In genomic region chr3L:9864275-9865052, dm6 we compare ENCODE assay signal across 1 fruit fly cellular context.
TF ChIP-seq lines count a peak whose summit lies in the region.

Gene iPLA2-VIA, minus strand, starts transcription at chr3L:9864349.
Gene Ciz1, plus strand, starts transcription at chr3L:9864639.

TF ChIP-seq in whole organism, embryonic, 481 proteins besides CTCF, POLR2A, EP300 and RAD21 (continued from another document and continues in another):
- TF ChIP-seq crc (GFP tag; optimal IDR thresholded peaks at IDR 0.05; lab: Kevin White, UChicago) (no peak), sna (GFP tag; IDR thresholded peaks at IDR 0.05; lab: Robert Waterston, UW; ENCODE audit: partially characterized antibody) (peak; percentile 65; the same call in 1 of the 2 replicates), gsb-n (tag; optimal IDR thresholded peaks at IDR 0.05; lab: Kevin White, UChicago) (no peak), phol (tag; optimal IDR thresholded peaks at IDR 0.05; lab: Kevin White, UChicago) (peak; percentile 97), corto (GFP tag; optimal IDR thresholded peaks at IDR 0.05; lab: Kevin White, UChicago) (no peak), CG4707 (GFP tag; optimal IDR thresholded peaks at IDR 0.05; lab: Kevin White, UChicago) (no peak), org-1 (GFP tag; optimal IDR thresholded peaks at IDR 0.05; lab: Kevin White, UChicago) (no peak), CG11398 (GFP tag; optimal IDR thresholded peaks at IDR 0.05; lab: Kevin White, UChicago) (no peak), CG4730 (GFP tag; IDR thresholded peaks at IDR 0.05; lab: Robert Waterston, UW) (no peak), ro (GFP tag; IDR thresholded peaks at IDR 0.05; lab: Robert Waterston, UW) (no peak), sens-2 (GFP tag; IDR thresholded peaks at IDR 0.05; lab: Robert Waterston, UW) (no peak), jumu (GFP tag; optimal IDR thresholded peaks at IDR 0.05; lab: Kevin White, UChicago) (no peak), schlank (tag; optimal IDR thresholded peaks at IDR 0.05; lab: Kevin White, UChicago) (no peak), CG7556 (GFP tag; optimal IDR thresholded peaks at IDR 0.05; lab: Kevin White, UChicago) (no peak), pita (GFP tag; optimal IDR thresholded peaks at IDR 0.05; lab: Kevin White, UChicago) (peak; percentile 56), Hand (GFP tag; optimal IDR thresholded peaks at IDR 0.05; lab: Kevin White, UChicago) (no peak), Aef1 (GFP tag; IDR thresholded peaks at IDR 0.05; lab: Robert Waterston, UW) (no peak), dmrt99B (tag; optimal IDR thresholded peaks at IDR 0.05; lab: Kevin White, UChicago) (no peak), D19A (tag; optimal IDR thresholded peaks at IDR 0.05; lab: Kevin White, UChicago) (no peak), Lpt (GFP tag; optimal IDR thresholded peaks at IDR 0.05; lab: Kevin White, UChicago) (no peak), h (optimal IDR thresholded peaks at IDR 0.05; lab: Kevin White, UChicago) (no peak), bigmax (GFP tag; optimal IDR thresholded peaks at IDR 0.05; lab: Kevin White, UChicago) (no peak), CG17912 (GFP tag; optimal IDR thresholded peaks at IDR 0.05; lab: Kevin White, UChicago) (no peak), so (GFP tag; IDR thresholded peaks at IDR 0.05; lab: Robert Waterston, UW) (no peak), ato (GFP tag; IDR thresholded peaks at IDR 0.05; lab: Robert Waterston, UW; ENCODE audit: partially characterized antibody) (0 out of 2 replicates have a peak, but pooled peaks have one; percentile 9), CG3995 (GFP tag; optimal IDR thresholded peaks at IDR 0.05; lab: Kevin White, UChicago) (peak; percentile 46), CkIIα-i1 (GFP tag; IDR thresholded peaks at IDR 0.05; lab: Robert Waterston, UW) (no peak), CG18764 (GFP tag; optimal IDR thresholded peaks at IDR 0.05; lab: Kevin White, UChicago) (no peak), gt (GFP tag; IDR thresholded peaks at IDR 0.05; lab: Robert Waterston, UW) (no peak), H15 (GFP tag; IDR thresholded peaks at IDR 0.05; lab: Robert Waterston, UW) (no peak), vfl (GFP tag; optimal IDR thresholded peaks at IDR 0.05; lab: Kevin White, UChicago) (peak; percentile 13), CG8089 (GFP tag; optimal IDR thresholded peaks at IDR 0.05; lab: Kevin White, UChicago) (no peak), Camta (GFP tag; optimal IDR thresholded peaks at IDR 0.05; lab: Kevin White, UChicago) (no peak), kah (GFP tag; optimal IDR thresholded peaks at IDR 0.05; lab: Kevin White, UChicago) (no peak), nom (GFP tag; optimal IDR thresholded peaks at IDR 0.05; lab: Kevin White, UChicago) (peak; percentile 16), Mes4 (GFP tag; optimal IDR thresholded peaks at IDR 0.05; lab: Kevin White, UChicago) (no peak), CG16813 (GFP tag; IDR thresholded peaks at IDR 0.05; lab: Robert Waterston, UW; ENCODE audit: partially characterized antibody) (peak; percentile 81; the same call in 2 of the 3 replicates), unpg (GFP tag; optimal IDR thresholded peaks at IDR 0.05; lab: Kevin White, UChicago) (no peak), D19B (GFP tag; optimal IDR thresholded peaks at IDR 0.05; lab: Kevin White, UChicago) (no peak), CG3838 (GFP tag; optimal IDR thresholded peaks at IDR 0.05; lab: Kevin White, UChicago) (no peak), bcd (GFP tag; optimal IDR thresholded peaks at IDR 0.05; lab: Kevin White, UChicago) (no peak), Lhr (GFP tag; optimal IDR thresholded peaks at IDR 0.05; lab: Kevin White, UChicago) (peak; percentile 71), CG15073 (GFP tag; optimal IDR thresholded peaks at IDR 0.05; lab: Kevin White, UChicago) (no peak), pnt (GFP tag; optimal IDR thresholded peaks at IDR 0.05; lab: Kevin White, UChicago) (peak; percentile 14), Ptx1 (GFP tag; IDR thresholded peaks at IDR 0.05; lab: Robert Waterston, UW) (no peak), HLH4C (GFP tag; IDR thresholded peaks at IDR 0.05; lab: Robert Waterston, UW; ENCODE audit: partially characterized antibody) (peak; percentile 68), CG10543 (GFP tag; optimal IDR thresholded peaks at IDR 0.05; lab: Kevin White, UChicago) (no peak), CHES-1-like (GFP tag; optimal IDR thresholded peaks at IDR 0.05; lab: Kevin White, UChicago) (no peak), kni (GFP tag; optimal IDR thresholded peaks at IDR 0.05; lab: Kevin White, UChicago) (no peak), scrt (GFP tag; optimal IDR thresholded peaks at IDR 0.05; lab: Kevin White, UChicago) (no peak), CG3281 (GFP tag; optimal IDR thresholded peaks at IDR 0.05; lab: Kevin White, UChicago) (no peak), stwl (tag; optimal IDR thresholded peaks at IDR 0.05; lab: Kevin White, UChicago) (peak; percentile 50), CG12104 (GFP tag; optimal IDR thresholded peaks at IDR 0.05; lab: Kevin White, UChicago) (no peak), fu2 (GFP tag; optimal IDR thresholded peaks at IDR 0.05; lab: Kevin White, UChicago) (no peak), row (GFP tag; IDR thresholded peaks at IDR 0.05; lab: Robert Waterston, UW) (peak; percentile 72), CG10959 (GFP tag; IDR thresholded peaks at IDR 0.05; lab: Robert Waterston, UW) (no peak), CG14667 (GFP tag; IDR thresholded peaks at IDR 0.05; lab: Robert Waterston, UW) (no peak), HmgD (GFP tag; optimal IDR thresholded peaks at IDR 0.05; lab: Kevin White, UChicago) (no peak), ems (GFP tag; optimal IDR thresholded peaks at IDR 0.05; lab: Kevin White, UChicago) (no peak), CG2712 (tag; optimal IDR thresholded peaks at IDR 0.05; lab: Kevin White, UChicago) (peak; percentile 61), inv (GFP tag; IDR thresholded peaks at IDR 0.05; lab: Robert Waterston, UW; ENCODE audit: partially characterized antibody) (peak; percentile 72), CoRest (tag; optimal IDR thresholded peaks at IDR 0.05; lab: Kevin White, UChicago) (peak; percentile 62), zfh1 (GFP tag; IDR thresholded peaks at IDR 0.05; lab: Robert Waterston, UW) (no peak), Chrac-16 (GFP tag; optimal IDR thresholded peaks at IDR 0.05; lab: Kevin White, UChicago) (no peak), tll (GFP tag; optimal IDR thresholded peaks at IDR 0.05; lab: Kevin White, UChicago) (peak; percentile 23 to 34), CG2875 (GFP tag; optimal IDR thresholded peaks at IDR 0.05; lab: Kevin White, UChicago) (no peak), CG1529 (GFP tag; optimal IDR thresholded peaks at IDR 0.05; lab: Kevin White, UChicago) (no peak), tin (GFP tag; optimal IDR thresholded peaks at IDR 0.05; lab: Kevin White, UChicago) (peak; percentile 29), zf30C (GFP tag; optimal IDR thresholded peaks at IDR 0.05; lab: Kevin White, UChicago) (no peak), Drgx (GFP tag; IDR thresholded peaks at IDR 0.05; lab: Robert Waterston, UW) (no peak), eve (GFP tag; optimal IDR thresholded peaks at IDR 0.05; lab: Kevin White, UChicago) (no peak), CG14441 (GFP tag; IDR thresholded peaks at IDR 0.05; lab: Robert Waterston, UW) (0 out of 2 replicates have a peak, but pooled peaks have one; percentile 9), CG3847 (GFP tag; IDR thresholded peaks at IDR 0.05; lab: Robert Waterston, UW) (no peak), HmgZ (tag; optimal IDR thresholded peaks at IDR 0.05; lab: Kevin White, UChicago) (peak; percentile 8), Hr78 (GFP tag; optimal IDR thresholded peaks at IDR 0.05; lab: Kevin White, UChicago) (no peak), CG17361 (GFP tag; IDR thresholded peaks at IDR 0.05; lab: Robert Waterston, UW) (no peak), MESR4 (GFP tag; optimal IDR thresholded peaks at IDR 0.05; lab: Kevin White, UChicago) (peak; percentile 56), slou (GFP tag; optimal IDR thresholded peaks at IDR 0.05; lab: Kevin White, UChicago) (no peak), CG12219 (GFP tag; optimal IDR thresholded peaks at IDR 0.05; lab: Kevin White, UChicago) (no peak), ci (GFP tag; IDR thresholded peaks at IDR 0.05; lab: Robert Waterston, UW) (no peak), abd-A (tag; optimal IDR thresholded peaks at IDR 0.05; lab: Kevin White, UChicago) (no peak), CG11723 (GFP tag; optimal IDR thresholded peaks at IDR 0.05; lab: Kevin White, UChicago) (no peak), CG4328 (GFP tag; optimal IDR thresholded peaks at IDR 0.05; lab: Kevin White, UChicago) (no peak), zen2 (GFP tag; IDR thresholded peaks at IDR 0.05; lab: Robert Waterston, UW; ENCODE audit: partially characterized antibody) (no peak; the same call in 2 of the 3 replicates), ewg (GFP tag; optimal IDR thresholded peaks at IDR 0.05; lab: Kevin White, UChicago) (no peak), stc (GFP tag; IDR thresholded peaks at IDR 0.05; lab: Robert Waterston, UW) (no peak), CG2202 (tag; optimal IDR thresholded peaks at IDR 0.05; lab: Kevin White, UChicago) (no peak), nerfin-2 (GFP tag; IDR thresholded peaks at IDR 0.05; lab: Robert Waterston, UW; ENCODE audit: partially characterized antibody) (peak; percentile 65; the same call in 1 of the 2 replicates), CG31365 (tag; optimal IDR thresholded peaks at IDR 0.05; lab: Kevin White, UChicago) (no peak), CG7372 (GFP tag; IDR thresholded peaks at IDR 0.05; lab: Robert Waterston, UW) (no peak), CG13624 (GFP tag; optimal IDR thresholded peaks at IDR 0.05; lab: Kevin White, UChicago) (no peak), CG12071 (GFP tag; optimal IDR thresholded peaks at IDR 0.05; lab: Kevin White, UChicago) (no peak), TFAM (GFP tag; optimal IDR thresholded peaks at IDR 0.05; lab: Kevin White, UChicago) (no peak), Dad (GFP tag; optimal IDR thresholded peaks at IDR 0.05; lab: Kevin White, UChicago) (no peak), odd (GFP tag; optimal IDR thresholded peaks at IDR 0.05; lab: Kevin White, UChicago) (no peak), ftz-f1 (GFP tag; optimal IDR thresholded peaks at IDR 0.05; lab: Kevin White, UChicago) (no peak), Vsx1 (GFP tag; optimal IDR thresholded peaks at IDR 0.05; lab: Kevin White, UChicago) (no peak), Dref (GFP tag; IDR thresholded peaks at IDR 0.05; lab: Robert Waterston, UW) (peak; percentile 71), Spps (tag; optimal IDR thresholded peaks at IDR 0.05; lab: Kevin White, UChicago) (no peak), NC2β (GFP tag; optimal IDR thresholded peaks at IDR 0.05; lab: Kevin White, UChicago) (no peak), CG7357 (GFP tag; IDR thresholded peaks at IDR 0.05; lab: Robert Waterston, UW) (no peak), CG5180 (GFP tag; optimal IDR thresholded peaks at IDR 0.05; lab: Kevin White, UChicago) (no peak), klu (GFP tag; IDR thresholded peaks at IDR 0.05; lab: Robert Waterston, UW) (no peak), grau (tag; optimal IDR thresholded peaks at IDR 0.05; lab: Kevin White, UChicago) (no peak), CG6254 (GFP tag; optimal IDR thresholded peaks at IDR 0.05; lab: Kevin White, UChicago) (no peak), NfI (GFP tag; optimal IDR thresholded peaks at IDR 0.05; lab: Kevin White, UChicago) (no peak), CG10565 (GFP tag; optimal IDR thresholded peaks at IDR 0.05; lab: Kevin White, UChicago) (no peak), slbo (GFP tag; IDR thresholded peaks at IDR 0.05; lab: Robert Waterston, UW) (peak; percentile 52; the same call in 1 of the 2 replicates), br (optimal IDR thresholded peaks at IDR 0.05; lab: Kevin White, UChicago) (no peak), CG12299 (tag; optimal IDR thresholded peaks at IDR 0.05; lab: Kevin White, UChicago) (no peak), jigr1 (GFP tag; IDR thresholded peaks at IDR 0.05; lab: Robert Waterston, UW) (no peak), CG6854 (GFP tag; optimal IDR thresholded peaks at IDR 0.05; lab: Kevin White, UChicago) (no peak), CG8944 (GFP tag; optimal IDR thresholded peaks at IDR 0.05; lab: Kevin White, UChicago) (no peak), Dp (GFP tag; optimal IDR thresholded peaks at IDR 0.05; lab: Kevin White, UChicago) (peak; percentile 20), lola (GFP tag; optimal IDR thresholded peaks at IDR 0.05; lab: Kevin White, UChicago) (peak in 1 of 3 experiments; percentile 12), Bteb2 (GFP tag; optimal IDR thresholded peaks at IDR 0.05; lab: Kevin White, UChicago) (no peak), Elba2 (GFP tag; optimal IDR thresholded peaks at IDR 0.05; lab: Kevin White, UChicago) (no peak), wek (GFP tag; optimal IDR thresholded peaks at IDR 0.05; lab: Kevin White, UChicago) (no peak), Sry-δ (GFP tag; optimal IDR thresholded peaks at IDR 0.05; lab: Kevin White, UChicago) (peak; percentile 96), emc (GFP tag; optimal IDR thresholded peaks at IDR 0.05; lab: Kevin White, UChicago) (no peak), Dll (GFP tag; IDR thresholded peaks at IDR 0.05; lab: Robert Waterston, UW; ENCODE audit: partially characterized antibody) (peak; percentile 83), CG17186 (GFP tag; optimal IDR thresholded peaks at IDR 0.05; lab: Kevin White, UChicago) (peak; percentile 28), z (GFP tag; IDR thresholded peaks at IDR 0.05; lab: Robert Waterston, UW) (no peak), Fer3 (tag; optimal IDR thresholded peaks at IDR 0.05; lab: Kevin White, UChicago) (no peak), CG1603 (tag; optimal IDR thresholded peaks at IDR 0.05; lab: Kevin White, UChicago) (no peak), wor (GFP tag; IDR thresholded peaks at IDR 0.05; lab: Robert Waterston, UW) (no peak), CG9797 (GFP tag; optimal IDR thresholded peaks at IDR 0.05; lab: Kevin White, UChicago) (peak; percentile 82), CG9876 (GFP tag; optimal IDR thresholded peaks at IDR 0.05; lab: Kevin White, UChicago) (no peak), CG11560 (tag; IDR thresholded peaks at IDR 0.05; lab: Robert Waterston, UW) (no peak; the same call in 2 of the 3 replicates), Jarid2 (GFP tag; optimal IDR thresholded peaks at IDR 0.05; lab: Kevin White, UChicago) (no peak), Fer2 (tag; optimal IDR thresholded peaks at IDR 0.05; lab: Kevin White, UChicago) (no peak), CG2116 (GFP tag; optimal IDR thresholded peaks at IDR 0.05; lab: Kevin White, UChicago) (peak; percentile 89), psq (GFP tag; optimal IDR thresholded peaks at IDR 0.05; lab: Kevin White, UChicago) (no peak), her (GFP tag; optimal IDR thresholded peaks at IDR 0.05; lab: Kevin White, UChicago) (no peak), CG18476 (GFP tag; optimal IDR thresholded peaks at IDR 0.05; lab: Kevin White, UChicago) (no peak), Six4 (GFP tag; optimal IDR thresholded peaks at IDR 0.05; lab: Kevin White, UChicago) (no peak), dimm (GFP tag; IDR thresholded peaks at IDR 0.05; lab: Robert Waterston, UW) (no peak)
